Fruit fly (Drosophila melanogaster) whole organism, embryonic: Measurements from ENCODE around the gene CG43693.

Experiments used
- Ada2b ChIP-seq: fragments of 200-800 bp; sonication (Bioruptor generic); IDR thresholded peaks from 2 replicates; pipeline ENCODE4 v1.3.6; 2022; ENCODE audit warnings: missing biosample characterization, missing genetic modification characterization
- Antp ChIP-seq: fragments of 200-800 bp; sonication (Bioruptor generic); optimal IDR thresholded peaks from 3 replicates; lab custom pipeline; 2016; ENCODE audit warnings: missing biosample characterization, missing genetic modification characterization
- CG10147 ChIP-seq: fragments of 200-800 bp; sonication (Bioruptor generic); optimal IDR thresholded peaks from 2 replicates; lab custom pipeline; 2019; ENCODE audit warnings: missing biosample characterization, mild to moderate bottlenecking, missing genetic modification characterization, moderate library complexity
- CG11247 ChIP-seq: fragments of 200-800 bp; sonication (Bioruptor generic); IDR thresholded peaks from 2 replicates; pipeline ENCODE4 v1.3.6; 2022; ENCODE audit warnings: missing biosample characterization, missing genetic modification characterization
- CG11723 ChIP-seq: fragments of 200-800 bp; sonication (Bioruptor generic); optimal IDR thresholded peaks from 2 replicates; lab custom pipeline; 2017; ENCODE audit warnings: missing biosample characterization, mild to moderate bottlenecking, missing genetic modification characterization
- CG13123 ChIP-seq: fragments of 200-800 bp; sonication (Bioruptor generic); optimal IDR thresholded peaks from 2 replicates; lab custom pipeline; 2016; ENCODE audit warnings: missing biosample characterization, missing genetic modification characterization
- CG14667 ChIP-seq: fragments of 200-800 bp; sonication (Bioruptor generic); IDR thresholded peaks from 2 replicates; pipeline ENCODE4 v1.3.6; 2022; ENCODE audit warnings: missing biosample characterization, missing genetic modification characterization
- CG15479 ChIP-seq: fragments of 200-800 bp; sonication (Bioruptor generic); optimal IDR thresholded peaks from 3 replicates; lab custom pipeline; 2019; ENCODE audit warnings: missing biosample characterization, mild to moderate bottlenecking, missing genetic modification characterization, moderate library complexity
- CG16863 ChIP-seq: fragments of 200-800 bp; sonication (Bioruptor generic); optimal IDR thresholded peaks from 3 replicates; lab custom pipeline; 2016; ENCODE audit warnings: missing biosample characterization, missing genetic modification characterization
- CG2120 ChIP-seq: fragments of 200-800 bp; sonication (Bioruptor generic); optimal IDR thresholded peaks from 3 replicates; lab custom pipeline; 2016; ENCODE audit warnings: missing biosample characterization, missing genetic modification characterization
- CG2129 ChIP-seq: fragments of 200-800 bp; sonication (Bioruptor generic); IDR thresholded peaks from 2 replicates; pipeline ENCODE4 v1.3.6; 2022; ENCODE audit warnings: missing biosample characterization, missing genetic modification characterization; ENCODE audit not compliant: partially characterized antibody
- CG2202 ChIP-seq: fragments of 200-800 bp; sonication (Bioruptor generic); optimal IDR thresholded peaks from 2 replicates; lab custom pipeline; 2018; ENCODE audit warnings: missing biosample characterization, mild to moderate bottlenecking, missing genetic modification characterization
- CG2712 ChIP-seq: fragments of 200-800 bp; optimal IDR thresholded peaks from 3 replicates; lab custom pipeline; 2019; ENCODE audit warnings: missing biosample characterization, mild to moderate bottlenecking, missing genetic modification characterization, moderate library complexity
- CG31224 ChIP-seq: fragments of 200-800 bp; sonication (Bioruptor generic); IDR thresholded peaks from 2 replicates; pipeline ENCODE4 v1.3.6; 2022; ENCODE audit warnings: missing biosample characterization, missing genetic modification characterization
- CG3163 ChIP-seq: fragments of 200-800 bp; sonication (Bioruptor generic); optimal IDR thresholded peaks from 3 replicates; lab custom pipeline; 2016; ENCODE audit warnings: missing biosample characterization, missing genetic modification characterization
- CG32772 ChIP-seq: fragments of 200-800 bp; sonication (Bioruptor generic); IDR thresholded peaks from 2 replicates; pipeline ENCODE4 v1.3.6; 2022; ENCODE audit warnings: missing biosample characterization, missing genetic modification characterization
- CG3407 ChIP-seq: fragments of 200-800 bp; sonication (Bioruptor generic); optimal IDR thresholded peaks from 2 replicates; lab custom pipeline; 2018; ENCODE audit warnings: missing biosample characterization, mild to moderate bottlenecking, missing genetic modification characterization
- CG3995 ChIP-seq: fragments of 200-800 bp; sonication (Bioruptor generic); optimal IDR thresholded peaks from 3 replicates; lab custom pipeline; 2016; ENCODE audit warnings: missing biosample characterization, missing genetic modification characterization
- CG4424 ChIP-seq: fragments of 200-800 bp; sonication (Bioruptor generic); optimal IDR thresholded peaks from 3 replicates; lab custom pipeline; 2016; ENCODE audit warnings: missing biosample characterization, missing genetic modification characterization
- CG5180 ChIP-seq: fragments of 200-800 bp; sonication (Bioruptor generic); optimal IDR thresholded peaks from 3 replicates; lab custom pipeline; 2017; ENCODE audit warnings: missing biosample characterization, missing genetic modification characterization, mild to moderate bottlenecking, moderate library complexity, missing genetic modification reagents
- CG6175 ChIP-seq: fragments of 200-800 bp; sonication (Bioruptor generic); IDR thresholded peaks from 3 replicates; pipeline ENCODE4 v1.3.6; 2022; ENCODE audit warnings: missing biosample characterization, missing genetic modification characterization
- CG8290 ChIP-seq, 3 experiments: fragments of 200-800 bp; sonication (Bioruptor generic); optimal IDR thresholded peaks; 2 replicates each; lab custom pipeline; 2016 to 2019; ENCODE audit warnings: missing biosample characterization in 3 of 3, missing genetic modification characterization in 3 of 3, mild to moderate bottlenecking in 2 of 3, moderate library complexity in 1 of 3
- CG8359 ChIP-seq: fragments of 200-800 bp; sonication (Bioruptor generic); optimal IDR thresholded peaks from 2 replicates; lab custom pipeline; 2017; ENCODE audit warnings: missing biosample characterization, mild to moderate bottlenecking, missing genetic modification characterization, borderline replicate concordance
- CG8478 ChIP-seq: fragments of >200 bp; optimal IDR thresholded peaks from 2 replicates; lab custom pipeline; 2018
- CG9215 ChIP-seq: fragments of 200-800 bp; sonication (Bioruptor generic); IDR thresholded peaks from 2 replicates; pipeline ENCODE4 v1.3.6; 2022; ENCODE audit warnings: missing biosample characterization, missing genetic modification characterization
- Camta ChIP-seq: fragments of 200-800 bp; sonication (Bioruptor generic); optimal IDR thresholded peaks from 2 replicates; lab custom pipeline; 2016; ENCODE audit warnings: missing biosample characterization, missing genetic modification characterization
- Deaf1 ChIP-seq: fragments of 200-800 bp; optimal IDR thresholded peaks from 3 replicates; lab custom pipeline; 2019; ENCODE audit warnings: missing biosample characterization, mild to moderate bottlenecking, missing genetic modification characterization, moderate library complexity
- Dll ChIP-seq: fragments of 200-800 bp; sonication (Bioruptor generic); IDR thresholded peaks from 4 replicates; pipeline ENCODE4 v1.3.6; 2022; ENCODE audit warnings: missing biosample characterization, missing genetic modification characterization; ENCODE audit not compliant: partially characterized antibody
- Hr78 ChIP-seq, 2 experiments: fragments of 200-800 bp in 1 of 2; fragments of >200 bp in 1 of 2; sonication (Bioruptor generic) in 1 of 2; optimal IDR thresholded peaks; 2 replicates each; lab custom pipeline; 2017 to 2019; ENCODE audit warnings: missing biosample characterization in 2 of 2, missing genetic modification characterization in 2 of 2, mild to moderate bottlenecking in 1 of 2, moderate library complexity in 1 of 2
- MTF-1 ChIP-seq: fragments of 200-800 bp; sonication (Bioruptor generic); optimal IDR thresholded peaks from 2 replicates; lab custom pipeline; 2018; ENCODE audit warnings: missing biosample characterization, mild to moderate bottlenecking, missing genetic modification characterization, borderline replicate concordance
- NFAT ChIP-seq: fragments of 200-800 bp; sonication (Bioruptor generic); IDR thresholded peaks from 2 replicates; pipeline ENCODE4 v1.3.6; 2022; ENCODE audit warnings: missing biosample characterization, missing genetic modification characterization
- Nf-YC ChIP-seq: fragments of 200-800 bp; optimal IDR thresholded peaks from 3 replicates; lab custom pipeline; 2019; ENCODE audit warnings: missing biosample characterization, mild to moderate bottlenecking, missing genetic modification characterization, moderate library complexity
- Ptx1 ChIP-seq: fragments of 200-800 bp; sonication (Bioruptor generic); IDR thresholded peaks from 2 replicates; pipeline ENCODE4 v1.3.6; 2022; ENCODE audit warnings: missing biosample characterization, missing genetic modification characterization
- Ssrp ChIP-seq: fragments of 200-800 bp; sonication (Bioruptor generic); optimal IDR thresholded peaks from 2 replicates; lab custom pipeline; 2018; ENCODE audit warnings: missing biosample characterization, mild to moderate bottlenecking, missing genetic modification characterization, moderate library complexity
- al ChIP-seq: fragments of 200-800 bp; sonication (Bioruptor generic); IDR thresholded peaks from 2 replicates; pipeline ENCODE4 v1.3.6; 2022; ENCODE audit warnings: missing biosample characterization, missing genetic modification characterization
- bsh ChIP-seq, 2 experiments: fragments of 200-800 bp; sonication (Bioruptor generic); optimal IDR thresholded peaks; 2 replicates each; lab custom pipeline; 2017 to 2018; ENCODE audit warnings: mild to moderate bottlenecking in 2 of 2, missing biosample characterization in 2 of 2, missing genetic modification characterization in 2 of 2, moderate library complexity in 1 of 2
- btn ChIP-seq: fragments of 200-800 bp; sonication (Bioruptor generic); optimal IDR thresholded peaks from 2 replicates; lab custom pipeline; 2016; ENCODE audit warnings: missing biosample characterization, missing genetic modification characterization
- chinmo ChIP-seq: fragments of 200-800 bp; sonication (Bioruptor generic); IDR thresholded peaks from 4 replicates; pipeline ENCODE4 v1.3.6; 2022; ENCODE audit warnings: missing biosample characterization, missing genetic modification characterization; ENCODE audit not compliant: partially characterized antibody
- corto ChIP-seq: fragments of 200-800 bp; sonication (Bioruptor generic); optimal IDR thresholded peaks from 2 replicates; lab custom pipeline; 2016; ENCODE audit warnings: missing biosample characterization, mild to moderate bottlenecking, missing genetic modification characterization, moderate library complexity
- croc ChIP-seq: fragments of 200-800 bp; sonication (Bioruptor generic); conservative IDR thresholded peaks from 3 replicates; pipeline ENCODE4 v1.3.6; 2022; ENCODE audit warnings: missing biosample characterization, missing genetic modification characterization
- jigr1 ChIP-seq: fragments of 200-800 bp; sonication (Bioruptor generic); IDR thresholded peaks from 3 replicates; pipeline ENCODE4 v1.3.6; 2022; ENCODE audit warnings: missing biosample characterization, missing genetic modification characterization
- lola ChIP-seq, 3 experiments: fragments of >200 bp in 2 of 3; fragments of 200-800 bp in 1 of 3; sonication (Bioruptor generic) in 1 of 3; optimal IDR thresholded peaks; 2 replicates each; lab custom pipeline; 2017 to 2019; ENCODE audit warnings: missing biosample characterization in 3 of 3, missing genetic modification characterization in 3 of 3, mild to moderate bottlenecking in 1 of 3, moderate library complexity in 1 of 3
- nerfin-1 ChIP-seq: fragments of 200-800 bp; sonication (Bioruptor generic); optimal IDR thresholded peaks from 3 replicates; lab custom pipeline; 2019; ENCODE audit warnings: missing biosample characterization, mild to moderate bottlenecking, missing genetic modification characterization, moderate library complexity
- slp2 ChIP-seq: fragments of 200-800 bp; sonication (Bioruptor generic); optimal IDR thresholded peaks from 2 replicates; lab custom pipeline; 2016; ENCODE audit warnings: missing biosample characterization, missing genetic modification characterization
- sna ChIP-seq: fragments of 200-800 bp; sonication (Bioruptor generic); IDR thresholded peaks from 2 replicates; pipeline ENCODE4 v1.3.6; 2022; ENCODE audit warnings: missing biosample characterization, missing genetic modification characterization; ENCODE audit not compliant: partially characterized antibody
- tup ChIP-seq: fragments of 200-800 bp; sonication (Bioruptor generic); optimal IDR thresholded peaks from 2 replicates; lab custom pipeline; 2016; ENCODE audit warnings: missing biosample characterization, mild to moderate bottlenecking, missing genetic modification characterization, moderate library complexity
- wdn ChIP-seq: fragments of 200-800 bp; sonication (Bioruptor generic); IDR thresholded peaks from 2 replicates; pipeline ENCODE4 v1.3.6; 2022; ENCODE audit warnings: missing biosample characterization, missing genetic modification characterization

CG43693 gene

dm6 chr3L:11074043-11074853, 23.1 kb upstream of the CG43693 start, which contains the start of the genes Pfdn2 and Noc1 (continued):
- TF ChIP-seq CG13123 (GFP tag; lab: Kevin White, UChicago) (no peak), CG9215 (GFP tag; lab: Robert Waterston, UW) (peak; percentile 39; the same call in 1 of the 2 replicates), CG3163 (GFP tag; lab: Kevin White, UChicago) (no peak), CG4424 (peak; percentile 40), CG10147 (GFP tag; lab: Kevin White, UChicago) (no peak), sna (GFP tag; lab: Robert Waterston, UW) (no peak), nerfin-1 (no peak), MTF-1 (GFP tag; lab: Kevin White, UChicago) (no peak), btn (GFP tag; lab: Kevin White, UChicago) (no peak), Hr78 (GFP tag; optimal IDR thresholded peaks at IDR 0.05; lab: Kevin White, UChicago) (no peak), CG14667 (GFP tag; lab: Robert Waterston, UW) (peak; percentile 12; the same call in 1 of the 2 replicates), corto (GFP tag; lab: Kevin White, UChicago) (no peak), tup (GFP tag; lab: Kevin White, UChicago) (no peak), CG11723 (GFP tag; lab: Kevin White, UChicago) (no peak), Ada2b (peak; percentile 53; the same call in 1 of the 2 replicates), CG32772 (GFP tag; lab: Robert Waterston, UW) (peak; percentile 55), CG2712 (tag; lab: Kevin White, UChicago) (peak; percentile 78), Ssrp (tag; lab: Kevin White, UChicago) (peak; percentile 70), CG31224 (GFP tag; lab: Robert Waterston, UW) (peak; percentile 32; the same call in 1 of the 2 replicates), slp2 (no peak), CG11247 (no peak), CG2120 (peak; percentile 70), al (GFP tag; lab: Robert Waterston, UW) (peak; percentile 60; the same call in 1 of the 2 replicates), CG3995 (peak; percentile 60), CG8359 (GFP tag; lab: Kevin White, UChicago) (no peak), Camta (no peak), Ptx1 (GFP tag; lab: Robert Waterston, UW) (peak; percentile 57; the same call in 1 of the 2 replicates), CG8478 (lab: Kevin White, UChicago) (no peak), wdn (peak; percentile 39; the same call in 1 of the 2 replicates), CG8290 (GFP tag; optimal IDR thresholded peaks at IDR 0.05; lab: Kevin White, UChicago) (peak; percentile 57), CG8290 (tag; optimal IDR thresholded peaks at IDR 0.05; lab: Kevin White, UChicago) (no peak), CG3407 (GFP tag; lab: Kevin White, UChicago) (no peak), lola (GFP tag; optimal IDR thresholded peaks at IDR 0.05; lab: Kevin White, UChicago) (peak in 1 of 3 experiments; percentile 61), Nf-YC (tag; lab: Kevin White, UChicago) (no peak), chinmo (GFP tag; lab: Robert Waterston, UW) (no peak), Deaf1 (no peak), CG15479 (GFP tag; lab: Kevin White, UChicago) (peak; percentile 6), jigr1 (GFP tag; lab: Robert Waterston, UW) (0 out of 3 replicates have a peak, but pooled peaks have one; percentile 27), CG16863 (no peak), bsh (GFP tag; optimal IDR thresholded peaks at IDR 0.05; lab: Kevin White, UChicago) (peak in 1 of 2 experiments; percentile 62), CG6175 (no peak), CG5180 (GFP tag; lab: Kevin White, UChicago) (no peak), croc (GFP tag; lab: Robert Waterston, UW) (no peak; the same call in 2 of the 3 replicates), CG2202 (tag; lab: Kevin White, UChicago) (no peak), CG2129 (GFP tag; lab: Robert Waterston, UW) (no peak), Dll (no peak), NFAT (GFP tag; lab: Robert Waterston, UW) (no peak), Antp (GFP tag; lab: Kevin White, UChicago) (no peak)
